Worm (Caenorhabditis elegans) whole organism, mixed stage, embryonic: Measurements from ENCODE around the gene Y75B8A.44.

Source experiments
- elt-3 ChIP-seq: fragments of 150-350 bp; optimal IDR thresholded peaks from 2 replicates; lab custom pipeline; 2014; ENCODE audit warnings: missing biosample characterization, missing genetic modification characterization
- snpc-4 ChIP-seq: fragments of 150-350 bp; optimal IDR thresholded peaks from 2 replicates; lab custom pipeline; 2014; ENCODE audit warnings: missing biosample characterization, missing genetic modification characterization

DNA sequence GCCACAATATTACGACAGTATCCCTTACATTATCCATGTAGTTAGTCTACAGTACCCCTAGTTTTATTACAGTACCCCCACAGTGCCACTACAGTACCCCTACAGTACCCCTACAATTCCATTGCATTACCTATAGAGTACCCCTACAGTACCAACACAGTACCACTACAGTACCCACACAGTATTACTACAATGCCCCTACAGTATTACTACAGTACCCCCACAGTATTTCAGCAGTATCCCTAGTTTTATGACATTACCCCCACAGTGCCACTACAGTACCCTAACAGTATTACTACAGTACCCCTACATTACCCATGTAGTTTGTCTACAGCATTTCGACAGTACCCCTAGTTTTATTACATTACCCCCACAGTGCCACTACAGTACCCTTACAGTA lies 39.2 kb downstream of the Y75B8A.44 start:
- TF ChIP-seq snpc-4 (no peak), elt-3 (no peak)
